Fruit fly (Drosophila melanogaster) whole organism, wandering third instar larva: ENCODE results near the gene trio.
A peak's percentile ranks its signal among the peaks of the same experiment; 100 is the strongest.

ENCODE experiments used
- Abd-B ChIP-seq: fragments of >200 bp; optimal IDR thresholded peaks from 2 replicates; lab custom pipeline; 2017; ENCODE audit warnings: missing biosample characterization, missing genetic modification characterization
- CG32264 ChIP-seq: fragments of 200-800 bp; sonication (Bioruptor generic); optimal IDR thresholded peaks from 2 replicates; lab custom pipeline; 2016; ENCODE audit warnings: missing biosample characterization, missing genetic modification characterization
- CG9705 ChIP-seq: fragments of 200-800 bp; sonication (Bioruptor generic); optimal IDR thresholded peaks from 2 replicates; lab custom pipeline; 2018; ENCODE audit warnings: missing biosample characterization, mild to moderate bottlenecking, missing genetic modification characterization
- CrebA ChIP-seq: fragments of 200-800 bp; sonication (Bioruptor generic); optimal IDR thresholded peaks from 2 replicates; lab custom pipeline; 2016; ENCODE audit warnings: missing biosample characterization, mild to moderate bottlenecking, missing genetic modification characterization, borderline replicate concordance
- Dfd ChIP-seq: fragments of >200 bp; optimal IDR thresholded peaks from 2 replicates; lab custom pipeline; 2017; ENCODE audit warnings: missing biosample characterization, missing genetic modification characterization
- Dif ChIP-seq: fragments of 200-275, 200-300 bp; sonication (Bioruptor generic); optimal IDR thresholded peaks from 2 replicates; lab custom pipeline; 2018; ENCODE audit warnings: missing biosample characterization, missing genetic modification characterization; ENCODE audit not compliant: partially characterized antibody
- GATAd ChIP-seq: sonication (Bioruptor generic); optimal IDR thresholded peaks from 2 replicates; lab custom pipeline; 2016; ENCODE audit warnings: missing biosample characterization, missing genetic modification characterization
- Hnf4 ChIP-seq: fragments of 200-800 bp; sonication (Bioruptor generic); optimal IDR thresholded peaks from 2 replicates; lab custom pipeline; 2016; ENCODE audit warnings: missing biosample characterization, mild to moderate bottlenecking, missing genetic modification characterization
- Hr78 ChIP-seq: fragments of >200 bp; optimal IDR thresholded peaks from 2 replicates; lab custom pipeline; 2017; ENCODE audit warnings: missing biosample characterization, missing genetic modification characterization
- Hr83 ChIP-seq: fragments of 200-300 bp; sonication (Bioruptor generic); optimal IDR thresholded peaks from 2 replicates; lab custom pipeline; 2016; ENCODE audit warnings: missing biosample characterization, mild to moderate bottlenecking, missing genetic modification characterization, moderate library complexity; ENCODE audit not compliant: poor library complexity, severe bottlenecking
- Mio ChIP-seq: sonication (Bioruptor generic); optimal IDR thresholded peaks from 2 replicates; lab custom pipeline; 2016; ENCODE audit warnings: missing biosample characterization, missing genetic modification characterization
- Myc ChIP-seq: fragments of >200 bp; optimal IDR thresholded peaks from 2 replicates; lab custom pipeline; 2017
- N ChIP-seq: fragments of >200 bp; optimal IDR thresholded peaks from 2 replicates; lab custom pipeline; 2018; ENCODE audit warnings: missing biosample characterization, missing external identifiers, missing genetic modification characterization
- OdsH ChIP-seq: fragments of 200-800 bp; sonication (Bioruptor generic); optimal IDR thresholded peaks from 2 replicates; lab custom pipeline; 2016; ENCODE audit warnings: missing biosample characterization, mild to moderate bottlenecking, missing genetic modification characterization
- Rel ChIP-seq, 2 experiments: fragments of 200-800 bp; sonication (Bioruptor generic) in 1 of 2; optimal IDR thresholded peaks; 2 replicates in 1 of 2; 3 replicates in 1 of 2; lab custom pipeline; 2016 to 2019; ENCODE audit warnings: mild to moderate bottlenecking in 2 of 2, missing biosample characterization in 2 of 2, missing genetic modification characterization in 2 of 2, moderate library complexity in 1 of 2
- Sp1 ChIP-seq: fragments of 200-800 bp; sonication (Bioruptor generic); optimal IDR thresholded peaks from 3 replicates; lab custom pipeline; 2019; ENCODE audit warnings: missing biosample characterization, mild to moderate bottlenecking, missing genetic modification characterization, moderate library complexity
- Vsx2 ChIP-seq: fragments of 200-300, 225-300 bp; sonication (Bioruptor generic); optimal IDR thresholded peaks from 2 replicates; lab custom pipeline; 2018; ENCODE audit warnings: missing biosample characterization, missing genetic modification characterization; ENCODE audit not compliant: partially characterized antibody
- br ChIP-seq: fragments of 200-800 bp; sonication (Bioruptor generic); optimal IDR thresholded peaks from 2 replicates; lab custom pipeline; 2016; ENCODE audit warnings: missing biosample characterization, missing genetic modification characterization
- brk ChIP-seq: fragments of 200-800 bp; sonication (Bioruptor generic); optimal IDR thresholded peaks from 2 replicates; lab custom pipeline; 2016; ENCODE audit warnings: missing biosample characterization, mild to moderate bottlenecking, missing genetic modification characterization
- dl ChIP-seq, 2 experiments: fragments of 175-275, 200-275 bp in 1 of 2; fragments of 200-275 bp in 1 of 2; sonication (Bioruptor generic); optimal IDR thresholded peaks; lab custom pipeline; 2018; ENCODE audit warnings: mild to moderate bottlenecking in 2 of 2, missing biosample characterization in 2 of 2, missing genetic modification characterization in 2 of 2, moderate library complexity in 2 of 2; ENCODE audit not compliant: partially characterized antibody in 2 of 2, insufficient read depth in 1 of 2
- dsf ChIP-seq: sonication (Bioruptor generic); optimal IDR thresholded peaks from 2 replicates; lab custom pipeline; 2016; ENCODE audit warnings: missing biosample characterization, missing genetic modification characterization, borderline replicate concordance
- foxo ChIP-seq, 2 experiments: fragments of 200-800 bp; sonication (Bioruptor generic); optimal IDR thresholded peaks; 2 replicates in 1 of 2; 3 replicates in 1 of 2; lab custom pipeline; 2016 to 2017; ENCODE audit warnings: missing biosample characterization in 2 of 2, missing genetic modification characterization in 2 of 2
- fru ChIP-seq: fragments of 200-800 bp; sonication (Bioruptor generic); optimal IDR thresholded peaks from 3 replicates; lab custom pipeline; 2016; ENCODE audit warnings: missing biosample characterization, mild to moderate bottlenecking, missing genetic modification characterization
- h ChIP-seq: fragments of 200-800 bp; sonication (Bioruptor generic); optimal IDR thresholded peaks from 3 replicates; lab custom pipeline; 2016; ENCODE audit warnings: missing biosample characterization, mild to moderate bottlenecking, missing genetic modification characterization
- jim ChIP-seq: fragments of 175-275, 200-325 bp; sonication (Bioruptor generic); optimal IDR thresholded peaks from 2 replicates; lab custom pipeline; 2016; ENCODE audit warnings: missing biosample characterization, mild to moderate bottlenecking, missing genetic modification characterization
- lola ChIP-seq: fragments of >200 bp; optimal IDR thresholded peaks from 2 replicates; lab custom pipeline; 2017; ENCODE audit warnings: missing biosample characterization, missing genetic modification characterization
- pan ChIP-seq: fragments of >200 bp; optimal IDR thresholded peaks from 2 replicates; lab custom pipeline; 2017
- psq ChIP-seq: fragments of 200-800 bp; sonication (Bioruptor generic); optimal IDR thresholded peaks from 3 replicates; lab custom pipeline; 2017; ENCODE audit warnings: missing biosample characterization, mild to moderate bottlenecking, missing genetic modification characterization, moderate library complexity
- rgr ChIP-seq: fragments of 200-800 bp; sonication (Bioruptor generic); optimal IDR thresholded peaks from 3 replicates; lab custom pipeline; 2016; ENCODE audit warnings: missing biosample characterization, mild to moderate bottlenecking, missing genetic modification characterization
- sage ChIP-seq: fragments of 200-800 bp; sonication (Bioruptor generic); optimal IDR thresholded peaks from 2 replicates; lab custom pipeline; 2016; ENCODE audit warnings: missing biosample characterization, mild to moderate bottlenecking, missing genetic modification characterization
- sv ChIP-seq: fragments of 200-800 bp; sonication (Bioruptor generic); optimal IDR thresholded peaks from 3 replicates; lab custom pipeline; 2016; ENCODE audit warnings: missing biosample characterization, missing genetic modification characterization
- tai ChIP-seq: sonication (Bioruptor generic); optimal IDR thresholded peaks from 2 replicates; lab custom pipeline; 2016; ENCODE audit warnings: missing biosample characterization, missing genetic modification characterization
- usp ChIP-seq: fragments of >200 bp; optimal IDR thresholded peaks from 2 replicates; lab custom pipeline; 2017; ENCODE audit warnings: missing biosample characterization, missing genetic modification characterization
- woc ChIP-seq: sonication (Bioruptor generic); optimal IDR thresholded peaks from 2 replicates; lab custom pipeline; 2016; ENCODE audit warnings: missing biosample characterization, mild to moderate bottlenecking, missing genetic modification characterization

trio gene

dm6 chr3L:1062463-1062862 is 27.8 kb upstream of the trio start:
- TF ChIP-seq GATAd (no peak), tai (GFP tag; lab: Kevin White, UChicago) (no peak), dl (GFP tag; optimal IDR thresholded peaks at IDR 0.05; lab: Kevin White, UChicago; ENCODE audit: insufficient read depth in 1 of 2, partially characterized antibody in 2 of 2) (no peak), Dif (no peak), Vsx2 (GFP tag; lab: Kevin White, UChicago) (no peak), sv (GFP tag; lab: Kevin White, UChicago) (no peak), Rel (GFP tag; optimal IDR thresholded peaks at IDR 0.05; lab: Kevin White, UChicago) (no peak), Rel (tag; optimal IDR thresholded peaks at IDR 0.05; lab: Kevin White, UChicago) (no peak), h (GFP tag; lab: Kevin White, UChicago) (no peak), Abd-B (GFP tag; lab: Kevin White, UChicago) (no peak), Dfd (GFP tag; lab: Kevin White, UChicago) (no peak), lola (GFP tag; lab: Kevin White, UChicago) (no peak), CrebA (GFP tag; lab: Kevin White, UChicago) (no peak), woc (no peak), fru (GFP tag; lab: Kevin White, UChicago) (no peak), Sp1 (GFP tag; lab: Kevin White, UChicago) (no peak), Hnf4 (GFP tag; lab: Kevin White, UChicago) (no peak), rgr (GFP tag; lab: Kevin White, UChicago) (no peak), Mio (GFP tag; lab: Kevin White, UChicago) (no peak), Hr83 (GFP tag; lab: Kevin White, UChicago) (no peak), CG32264 (GFP tag; lab: Kevin White, UChicago) (no peak)
- TF ChIP-seq, all 38 proteins: peak for 0

dm6 chr3L:1055932-1056331 is 21.3 kb upstream of the trio start:
- TF ChIP-seq pan (lab: Kevin White, UChicago): no peak
- TF ChIP-seq OdsH (GFP tag; lab: Kevin White, UChicago): no peak

dm6 chr3L:1046436-1046835 is 11.8 kb upstream of the trio start:
- no peak for TF ChIP-seq brk
- peak; percentile 53 for TF ChIP-seq Dfd (GFP tag; lab: Kevin White, UChicago)
- TF ChIP-seq, all 38 proteins: peak for 1

dm6 chr3L:1043530-1043929 is 8.9 kb upstream of the trio start:
- TF ChIP-seq Hr83 (GFP tag; lab: Kevin White, UChicago) (no peak), OdsH (GFP tag; lab: Kevin White, UChicago) (no peak), rgr (GFP tag; lab: Kevin White, UChicago) (no peak), Rel (GFP tag; optimal IDR thresholded peaks at IDR 0.05; lab: Kevin White, UChicago) (no peak), Rel (tag; optimal IDR thresholded peaks at IDR 0.05; lab: Kevin White, UChicago) (no peak)

dm6 chr3L:1041410-1041809 is 6.7 kb upstream of the trio start:
- TF ChIP-seq usp (GFP tag; lab: Kevin White, UChicago) (no peak), woc (no peak), brk (no peak), Hnf4 (GFP tag; lab: Kevin White, UChicago) (no peak), Dfd (GFP tag; lab: Kevin White, UChicago) (no peak), CrebA (GFP tag; lab: Kevin White, UChicago) (no peak), sv (GFP tag; lab: Kevin White, UChicago) (no peak)

- TF ChIP-seq OdsH (GFP tag; lab: Kevin White, UChicago) (no peak), N (GFP tag; lab: Kevin White, UChicago) (no peak), Hnf4 (GFP tag; lab: Kevin White, UChicago) (no peak), Sp1 (GFP tag; lab: Kevin White, UChicago) (no peak), Hr83 (GFP tag; lab: Kevin White, UChicago) (no peak), psq (no peak), pan (lab: Kevin White, UChicago) (no peak), foxo (GFP tag; optimal IDR thresholded peaks at IDR 0.05; lab: Kevin White, UChicago) (peak in 1 of 2 experiments; percentile 11), sage (GFP tag; lab: Kevin White, UChicago) (no peak), dsf (GFP tag; lab: Kevin White, UChicago) (no peak), rgr (GFP tag; lab: Kevin White, UChicago) (peak; percentile 2), Vsx2 (GFP tag; lab: Kevin White, UChicago) (no peak), Mio (GFP tag; lab: Kevin White, UChicago) (no peak), tai (GFP tag; lab: Kevin White, UChicago) (no peak), usp (GFP tag; lab: Kevin White, UChicago) (no peak), Hr78 (GFP tag; lab: Kevin White, UChicago) (no peak), Dfd (GFP tag; lab: Kevin White, UChicago) (no peak), CG32264 (GFP tag; lab: Kevin White, UChicago) (no peak), brk (no peak), GATAd (no peak), woc (no peak), CG9705 (peak; percentile 77), br (no peak), jim (GFP tag; lab: Kevin White, UChicago) (no peak), h (GFP tag; lab: Kevin White, UChicago) (no peak), dl (GFP tag; optimal IDR thresholded peaks at IDR 0.05; lab: Kevin White, UChicago; ENCODE audit: insufficient read depth in 1 of 2, partially characterized antibody in 2 of 2) (peak in 1 of 2 experiments; percentile 11), Rel (GFP tag; optimal IDR thresholded peaks at IDR 0.05; lab: Kevin White, UChicago) (no peak), Rel (tag; optimal IDR thresholded peaks at IDR 0.05; lab: Kevin White, UChicago) (peak; percentile 12), sv (GFP tag; lab: Kevin White, UChicago) (no peak), Myc (peak; percentile 23)
Measured at dm6 chr3L:1034887-1035260, 199 bp upstream of the trio start.
